Fruit fly (Drosophila melanogaster) S2 (cell line): ENCODE measurements around the gene Aps.

ENCODE experiments used
- CG8478 ChIP-seq: fragments of >200 bp; optimal IDR thresholded peaks from 2 replicates; lab custom pipeline; 2018
- CTCF ChIP-seq, 2 experiments: fragments of >200 bp; optimal IDR thresholded peaks; 2 replicates each; lab custom pipeline; 2018

Gene Aps

dm6 chr3L:10856534-10857030 lies 42.3 kb downstream of the Aps start:
- TF ChIP-seq CG8478 (lab: Kevin White, UChicago) (no peak), CTCF (optimal IDR thresholded peaks at IDR 0.05; lab: Kevin White, UChicago) (peak; percentile 41 to 53)

DNA sequence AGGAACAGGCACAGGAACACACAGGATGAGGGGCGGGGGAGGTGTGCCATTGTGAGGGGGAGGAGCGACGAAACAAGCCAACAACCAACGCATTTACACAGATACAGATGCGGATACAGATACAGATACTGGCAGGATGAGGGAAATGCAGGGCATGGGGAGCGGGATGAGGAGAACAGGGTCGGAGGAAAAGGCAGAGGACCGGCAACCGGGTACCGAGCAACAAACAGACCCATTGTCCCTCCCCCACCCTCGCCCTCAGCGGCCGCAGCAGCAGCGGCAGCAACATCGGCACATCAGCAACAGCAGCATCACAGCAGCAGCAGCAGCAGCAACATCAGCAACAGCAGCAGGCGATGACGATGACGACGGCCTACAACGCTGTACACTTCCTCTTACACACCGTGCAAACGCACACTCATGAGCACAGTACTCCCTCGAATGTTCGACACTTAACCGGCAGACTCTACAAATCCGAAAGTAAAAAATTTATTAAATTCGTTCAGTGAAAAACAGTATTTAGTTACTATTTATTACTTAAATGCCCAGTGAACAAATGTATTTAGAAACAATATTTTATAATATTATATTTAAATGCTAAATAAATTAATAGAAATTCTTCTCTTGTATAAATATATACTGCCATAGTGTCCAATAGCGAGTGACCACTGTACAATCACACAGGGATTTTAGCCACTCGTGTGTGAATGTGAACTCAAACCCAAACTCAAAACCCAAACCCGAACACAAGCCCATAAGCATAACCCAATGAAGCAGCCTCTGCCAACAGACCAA lies 43.3 kb downstream of the Aps start:
- TF ChIP-seq CG8478 (lab: Kevin White, UChicago) (no peak), CTCF (optimal IDR thresholded peaks at IDR 0.05; lab: Kevin White, UChicago) (no peak)

DNA sequence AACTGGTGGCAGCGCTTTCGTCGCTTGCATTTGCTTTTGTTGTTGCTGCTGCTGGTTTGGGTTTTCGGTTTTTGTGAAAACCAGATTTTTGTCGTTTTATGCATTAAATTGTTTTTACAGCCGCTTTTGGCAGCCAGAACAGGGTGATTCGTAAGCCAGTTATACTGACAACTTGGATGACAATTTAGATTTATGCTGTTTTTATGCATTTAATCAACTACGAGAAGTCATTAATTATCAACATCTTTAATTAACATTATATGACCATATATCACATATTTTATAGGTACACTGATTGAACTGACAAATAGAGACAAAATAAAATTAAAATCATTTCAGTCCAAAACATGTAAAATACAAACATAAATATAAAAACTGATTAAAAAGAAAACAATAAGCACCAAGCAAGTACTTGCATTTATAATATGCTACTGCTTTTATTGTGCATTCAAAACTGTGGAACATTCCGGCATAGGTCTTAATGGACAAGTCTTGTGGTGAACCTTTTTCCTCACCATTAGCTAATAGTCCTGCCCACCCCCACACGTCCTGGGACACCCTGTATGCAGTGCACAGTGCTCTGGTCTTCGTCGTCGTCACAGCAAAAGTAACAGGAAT lies 44.0 kb downstream of the Aps start:
- TF ChIP-seq CTCF (optimal IDR thresholded peaks at IDR 0.05; lab: Kevin White, UChicago) (no peak), CG8478 (lab: Kevin White, UChicago) (no peak)

DNA sequence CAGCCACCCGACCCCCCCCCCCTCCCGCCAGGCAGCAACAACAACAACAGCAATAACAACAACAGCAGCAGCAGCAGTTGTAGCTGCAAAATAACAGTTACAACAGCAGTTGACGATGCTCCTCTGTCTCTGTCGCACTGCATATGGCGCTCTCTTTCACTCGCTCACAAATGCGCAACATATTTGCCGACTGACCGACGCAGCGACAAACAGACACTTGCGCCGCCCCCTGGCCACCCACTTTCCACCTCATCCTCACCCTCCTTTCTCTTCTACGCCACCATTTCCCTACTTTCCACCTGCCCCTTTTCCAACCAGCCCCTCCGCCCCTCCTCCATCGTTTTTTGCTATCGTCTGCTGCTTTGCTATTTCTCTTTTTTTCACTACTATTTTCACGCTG lies 44.9 kb downstream of the Aps start:
- TF ChIP-seq CG8478 (lab: Kevin White, UChicago) (no peak), CTCF (optimal IDR thresholded peaks at IDR 0.05; lab: Kevin White, UChicago) (no peak)

dm6 chr3L:10853618-10854017 lies 45.3 kb downstream of the Aps start:
- TF ChIP-seq CTCF (optimal IDR thresholded peaks at IDR 0.05; lab: Kevin White, UChicago) (no peak), CG8478 (lab: Kevin White, UChicago) (no peak)

dm6 chr3L:10853131-10853471 lies 45.8 kb downstream of the Aps start:
- TF ChIP-seq CTCF (optimal IDR thresholded peaks at IDR 0.05; lab: Kevin White, UChicago) (no peak), CG8478 (lab: Kevin White, UChicago) (no peak)

DNA sequence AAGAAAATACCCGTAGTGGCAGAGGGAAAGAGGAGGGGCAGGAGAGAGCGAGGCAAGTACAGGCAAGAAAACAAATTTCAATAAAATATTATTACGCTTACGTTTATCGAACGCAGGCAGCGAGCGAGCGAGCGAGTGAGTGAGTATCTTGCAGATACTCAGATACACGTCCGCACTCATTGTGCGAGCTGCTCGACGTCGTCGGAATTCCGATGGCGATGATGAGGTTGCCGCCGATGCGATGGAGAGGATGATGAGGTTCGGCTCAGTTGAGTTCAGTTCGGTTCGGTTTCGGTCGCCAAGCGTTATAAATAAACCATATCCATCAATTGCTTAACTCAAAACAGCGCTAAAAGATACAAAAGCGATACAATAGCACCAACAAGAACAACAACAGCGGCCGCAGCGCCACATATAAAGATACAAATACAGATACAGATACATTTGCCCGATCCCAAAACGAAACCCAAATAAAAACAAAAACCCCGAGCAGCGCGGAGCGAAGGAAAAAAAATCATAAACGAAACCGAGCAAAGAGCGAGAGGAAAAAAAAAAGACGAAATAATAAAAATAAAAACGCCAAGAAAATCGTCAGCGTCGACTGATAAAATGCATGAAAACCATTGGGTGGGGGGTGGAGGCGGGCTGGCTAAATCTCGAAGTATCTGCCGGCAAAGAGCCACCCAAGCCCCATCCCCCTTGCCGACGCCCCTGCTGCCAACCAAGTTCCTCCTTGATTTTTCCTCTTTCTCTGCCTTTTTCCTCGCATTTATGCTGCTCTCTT lies 46.4 kb downstream of the Aps start:
- TF ChIP-seq CTCF (optimal IDR thresholded peaks at IDR 0.05; lab: Kevin White, UChicago) = no peak
- no peak for TF ChIP-seq CG8478 (lab: Kevin White, UChicago)

DNA sequence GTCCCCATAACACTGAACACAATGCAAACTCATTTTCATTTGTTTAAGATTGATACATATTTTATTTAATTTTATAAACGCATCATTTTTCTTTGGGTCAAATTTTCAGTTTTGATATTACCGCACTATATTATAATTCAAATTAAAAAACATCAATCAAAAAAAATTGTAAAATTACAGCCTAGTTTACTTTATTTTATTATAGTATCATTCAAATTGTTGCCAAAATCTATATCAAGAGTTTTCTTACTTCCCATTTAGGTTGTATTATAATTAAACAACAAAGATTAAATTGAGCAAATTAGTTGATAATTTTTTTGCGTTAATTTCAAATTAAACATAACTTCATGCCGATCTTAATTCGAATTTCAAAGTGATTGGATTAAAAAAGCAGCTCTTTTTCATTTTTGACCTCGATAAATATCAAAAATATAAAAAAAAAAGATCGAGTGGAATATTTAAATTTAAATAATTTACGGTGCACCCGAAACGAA lies 47.0 kb downstream of the Aps start:
- no peak for TF ChIP-seq CG8478 (lab: Kevin White, UChicago)

DNA sequence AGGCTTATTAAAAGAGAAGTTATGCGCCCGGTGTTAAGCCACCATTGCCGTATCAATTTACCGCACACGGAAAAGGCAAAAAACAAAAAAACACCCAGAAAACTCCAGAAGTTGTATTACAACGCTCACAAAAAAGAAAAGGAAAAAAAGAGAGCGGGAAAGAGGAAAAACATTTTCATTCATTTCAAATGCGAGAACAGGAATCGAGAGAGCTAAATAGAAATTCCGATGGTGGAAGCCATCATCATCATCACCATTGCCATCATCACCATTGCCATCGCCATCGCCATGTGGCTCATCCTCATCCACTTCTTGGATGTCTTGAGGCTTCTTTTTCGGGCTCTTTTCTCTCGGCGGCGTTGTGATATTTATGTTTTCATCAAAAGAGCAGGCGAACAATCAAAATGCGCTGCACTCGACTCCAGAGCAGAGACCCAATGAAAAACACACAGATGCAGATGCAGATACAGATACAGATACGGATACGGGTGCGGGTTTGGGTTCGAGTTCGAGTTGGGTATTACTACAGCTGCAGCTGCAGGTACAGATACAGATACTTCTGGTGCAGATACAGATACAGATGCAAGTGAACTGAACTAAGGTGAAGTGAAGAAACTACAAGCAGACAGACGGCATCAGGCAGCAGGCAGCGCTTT lies 47.7 kb downstream of the Aps start:
- TF ChIP-seq CTCF (optimal IDR thresholded peaks at IDR 0.05; lab: Kevin White, UChicago) (peak in 1 of 2 experiments; percentile 7), CG8478 (lab: Kevin White, UChicago) (no peak)

DNA sequence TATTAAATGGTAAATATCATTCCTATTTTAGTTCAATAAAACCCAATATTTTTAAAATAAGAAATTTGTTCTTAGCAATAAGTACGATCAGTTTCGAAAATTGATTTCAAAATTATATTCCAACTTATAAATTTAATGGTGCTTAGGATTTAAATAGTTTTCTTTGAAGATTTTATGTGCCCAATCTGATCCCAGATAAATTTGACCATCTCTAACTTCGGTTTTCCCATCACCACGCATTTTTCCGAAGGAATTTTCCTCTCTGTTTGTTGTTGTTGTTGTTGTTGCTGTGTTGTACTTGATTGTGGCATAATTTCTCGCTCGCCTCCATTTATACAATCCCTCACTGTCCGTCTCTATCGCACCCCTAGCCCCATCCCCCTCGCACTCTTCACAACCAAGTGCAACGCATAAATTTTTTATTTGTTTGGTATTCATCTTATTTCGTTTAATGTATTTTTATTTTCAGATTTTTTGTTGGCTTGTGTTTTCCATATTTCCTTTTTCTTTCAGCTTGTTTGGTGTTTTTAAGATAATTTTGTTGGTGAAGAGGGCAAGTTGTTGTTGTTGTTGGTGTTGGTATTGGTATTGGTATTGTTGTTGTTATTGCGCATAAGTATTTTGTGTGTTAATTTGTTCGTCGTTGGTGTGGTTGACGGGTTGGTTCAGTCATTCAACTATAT lies 49.2 kb downstream of the Aps start:
- TF ChIP-seq CG8478 (lab: Kevin White, UChicago) = no peak
- no peak for TF ChIP-seq CTCF (optimal IDR thresholded peaks at IDR 0.05; lab: Kevin White, UChicago)

dm6 chr3L:10848712-10849377 lies 50.1 kb downstream of the Aps start:
- TF ChIP-seq CG8478 (lab: Kevin White, UChicago) = no peak
- TF ChIP-seq CTCF (optimal IDR thresholded peaks at IDR 0.05; lab: Kevin White, UChicago) = no peak

- TF ChIP-seq CG8478 (lab: Kevin White, UChicago) (no peak), CTCF (optimal IDR thresholded peaks at IDR 0.05; lab: Kevin White, UChicago) (no peak)
These were observed 51.0 kb downstream of the Aps start for dm6 chr3L:10847790-10848492.

- TF ChIP-seq CTCF (optimal IDR thresholded peaks at IDR 0.05; lab: Kevin White, UChicago) (no peak), CG8478 (lab: Kevin White, UChicago) (no peak)
These were observed 53.2 kb downstream of the Aps start for dm6 chr3L:10845758-10846157.
